Fruit fly (Drosophila melanogaster): ENCODE measurements around the gene SpdS.

DNA sequence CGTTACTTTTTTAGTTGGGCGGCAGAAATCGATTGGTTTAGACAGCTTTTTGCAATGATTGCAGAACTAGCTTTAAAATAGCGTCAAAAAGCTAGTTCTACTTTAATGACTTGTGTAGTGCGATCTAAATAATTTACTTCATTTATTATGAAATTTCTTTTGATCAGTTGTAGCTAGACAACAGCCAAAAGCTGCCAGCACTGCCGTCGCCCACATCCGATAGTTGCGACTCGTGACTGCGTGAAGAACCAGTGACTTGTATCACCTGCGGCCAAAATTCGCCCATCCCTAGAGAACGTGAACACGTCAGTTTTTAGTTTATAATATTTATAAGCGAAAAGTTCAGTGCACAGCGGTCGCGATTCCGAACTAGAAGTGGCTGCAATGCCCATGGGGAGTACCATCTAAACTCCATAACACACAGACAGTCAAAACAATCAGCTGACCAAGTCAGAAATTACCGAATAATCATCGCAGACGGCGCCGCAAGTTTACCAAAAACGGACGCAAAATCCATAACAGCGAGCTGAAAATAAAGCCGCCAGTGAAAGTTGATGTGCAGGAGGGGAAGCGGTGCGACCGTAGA lies 44.7 kb upstream of the SpdS start, which contains the start of gene P58IPK:
- TF ChIP-seq CG13204 (GFP tag; optimal IDR thresholded peaks at IDR 0.05), result no peak
- no peak for TF ChIP-seq EcR (GFP tag; optimal IDR thresholded peaks at IDR 0.05)
- peak; percentile 71; the same call in 2 of the 3 replicates for TF ChIP-seq fd96Ca (GFP tag; IDR thresholded peaks at IDR 0.05)
- no peak for TF ChIP-seq rn (GFP tag; IDR thresholded peaks at IDR 0.05)
